Worm (Caenorhabditis elegans) whole organism, mixed stage, embryonic: Measurements from ENCODE around the gene aps-2.

Source experiments
- M03D4.4 ChIP-seq: sonication (generic microtip); optimal IDR thresholded peaks from 2 replicates; lab custom pipeline; 2017; ENCODE audit warnings: mild to moderate bottlenecking, missing genetic modification characterization, missing compliant biosample characterization
- ces-1 ChIP-seq: fragments of 150-350 bp; optimal IDR thresholded peaks from 2 replicates; lab custom pipeline; 2014; ENCODE audit warnings: missing biosample characterization, missing genetic modification reagents, missing genetic modification characterization
- nhr-237 ChIP-seq: fragments of 150-350 bp; optimal IDR thresholded peaks from 2 replicates; lab custom pipeline; 2014; ENCODE audit warnings: missing biosample characterization, missing genetic modification characterization
- nhr-28 ChIP-seq: fragments of 150-350 bp; optimal IDR thresholded peaks from 2 replicates; lab custom pipeline; 2014; ENCODE audit warnings: missing biosample characterization, missing genetic modification characterization
- unc-120 ChIP-seq: sonication (generic microtip); optimal IDR thresholded peaks from 2 replicates; lab custom pipeline; 2017; ENCODE audit warnings: missing genetic modification characterization, missing compliant biosample characterization; ENCODE audit not compliant: poor library complexity, severe bottlenecking
- ztf-11 ChIP-seq: fragments of 150-350 bp; optimal IDR thresholded peaks from 2 replicates; lab custom pipeline; 2014; ENCODE audit warnings: missing biosample characterization, missing genetic modification characterization

- TF ChIP-seq M03D4.4 (no peak), nhr-237 (tag; lab: Kevin White, UChicago) (no peak), ztf-11 (tag; lab: Kevin White, UChicago) (no peak), unc-120 (no peak), ces-1 (GFP tag; lab: Kevin White, UChicago) (no peak), nhr-28 (tag; lab: Kevin White, UChicago) (no peak)
These were observed 18.5 kb upstream of the aps-2 start for ce11 chrX:4439616-4440015.
